Worm (Caenorhabditis elegans) whole organism, midembryonic: ENCODE measurements around the gene C24B5.4.

Experiments used
- cog-1 ChIP-seq: sonication (generic microtip); optimal IDR thresholded peaks from 2 replicates; lab custom pipeline; 2016; ENCODE audit warnings: missing genetic modification characterization, missing compliant biosample characterization
- klf-2 ChIP-seq: fragments of 200-800 bp; sonication (Bioruptor generic); conservative IDR thresholded peaks from 2 replicates; pipeline ENCODE4 v1.3.6; 2022; ENCODE audit warnings: missing genetic modification reagents, missing genetic modification characterization, missing compliant biosample characterization

DNA sequence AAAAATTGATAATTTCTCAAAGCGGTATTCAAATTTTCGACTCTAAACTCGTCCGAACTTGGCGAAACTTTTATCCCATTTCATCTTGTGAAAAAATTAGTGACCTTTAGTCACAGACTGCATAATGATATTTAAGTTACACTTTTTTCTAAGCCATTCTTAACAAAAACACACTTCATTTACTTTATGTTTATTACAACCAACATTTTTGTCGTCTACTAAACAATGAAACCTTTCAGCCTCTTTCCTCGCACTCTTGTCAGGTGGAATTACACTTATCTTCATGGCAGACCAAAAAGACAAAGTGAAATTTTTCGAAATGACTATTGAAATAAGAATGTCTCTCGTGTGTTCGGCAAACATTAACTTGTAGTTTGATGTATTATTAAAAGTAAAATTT is 33.2 kb downstream of the C24B5.4 start:
- no peak for TF ChIP-seq cog-1
- no peak for TF ChIP-seq klf-2
